Worm (Caenorhabditis elegans) whole organism, young adult: Measurements from ENCODE around the gene sms-5.

Source experiments
- ceh-91 ChIP-seq: fragments of 200-800 bp; sonication (Bioruptor generic); IDR thresholded peaks from 2 replicates; pipeline ENCODE4 v1.3.6; 2022; ENCODE audit warnings: missing genetic modification reagents, missing genetic modification characterization, missing compliant biosample characterization
- fkh-3 ChIP-seq: sonication (generic microtip); optimal IDR thresholded peaks from 2 replicates; lab custom pipeline; 2016; ENCODE audit warnings: mild to moderate bottlenecking, missing genetic modification characterization, missing compliant biosample characterization
- snpc-4 ChIP-seq, 5 experiments: fragments of 150-350 bp in 1 of 5; sonication (generic microtip) in 4 of 5; optimal IDR thresholded peaks; 2 replicates each; lab custom pipeline; 2014 to 2018; ENCODE audit warnings: missing genetic modification characterization in 5 of 5, missing biosample characterization in 3 of 5, antibody characterized with exemption in 2 of 5, mild to moderate bottlenecking in 2 of 5, missing compliant biosample characterization in 2 of 5, missing genotype in 2 of 5, moderate library complexity in 2 of 5, missing genetic modification reagents in 1 of 5

- TF ChIP-seq fkh-3 (no peak), ceh-91 (no peak), snpc-4 (GFP tag; optimal IDR thresholded peaks at IDR 0.05; lab: Kevin White, UChicago) (no peak), snpc-4 (tag; optimal IDR thresholded peaks at IDR 0.05; lab: Kevin White, UChicago) (no peak)
These were observed 20.5 kb downstream of the sms-5 start, which contains the start of gene mab-9 for ce11 chrII:515765-516164.
